Fruit fly (Drosophila melanogaster): ENCODE measurements around the gene Cpr11B.

Gene Cpr11B

DNA sequence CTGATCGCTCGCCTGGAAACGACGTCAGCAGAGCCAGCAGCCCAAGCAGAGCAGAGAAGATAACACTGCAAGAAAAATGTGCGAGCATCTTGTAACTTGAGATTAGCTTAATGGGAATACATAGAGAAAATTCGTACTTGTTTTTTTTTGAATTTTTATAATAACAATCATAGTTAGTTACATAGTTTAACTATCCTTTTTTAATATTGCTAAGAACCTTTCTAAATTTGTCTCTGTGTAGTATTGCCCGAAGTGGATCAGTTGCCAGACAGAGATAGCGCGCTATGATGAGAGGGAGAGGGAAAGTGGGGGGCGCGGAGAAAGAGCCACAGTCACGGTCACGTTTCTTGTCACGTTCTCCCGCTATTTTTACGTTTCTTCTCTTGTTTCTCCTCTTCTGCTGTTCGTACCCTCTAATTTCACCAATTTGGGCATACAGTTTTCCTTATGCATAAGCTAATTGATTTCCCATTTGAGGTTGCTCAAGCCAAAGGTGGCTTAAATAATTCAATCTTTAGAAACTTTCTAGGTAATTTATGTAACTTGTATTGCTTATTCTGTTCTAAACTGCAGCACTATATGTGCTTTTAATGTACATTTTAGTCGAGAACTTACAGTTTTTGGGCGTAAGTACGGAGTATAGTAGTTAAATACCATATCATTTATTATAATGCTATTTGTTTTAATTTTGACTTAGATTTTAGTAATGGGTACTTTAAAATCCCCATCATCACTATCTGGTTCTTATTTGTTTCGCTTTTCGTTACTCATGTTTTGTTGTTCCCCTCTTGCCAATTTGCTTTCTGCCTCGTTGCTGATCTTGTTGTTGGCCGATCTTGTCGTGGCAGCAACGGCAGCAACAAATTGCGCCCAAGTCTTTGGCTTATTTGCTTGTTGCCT lies 41.9 kb upstream of the Cpr11B start (continued):
- TF ChIP-seq esn (GFP tag; optimal IDR thresholded peaks at IDR 0.05) (peak; percentile 96), Sox15 (GFP tag; optimal IDR thresholded peaks at IDR 0.05) (peak; percentile 80), Sox102F (GFP tag; optimal IDR thresholded peaks at IDR 0.05) (peak; percentile 91), CG8319 (GFP tag; optimal IDR thresholded peaks at IDR 0.05) (peak; percentile 86), pdm3 (GFP tag; optimal IDR thresholded peaks at IDR 0.05) (peak; percentile 91), Ets21C (GFP tag; optimal IDR thresholded peaks at IDR 0.05) (peak; percentile 86), dac (GFP tag; optimal IDR thresholded peaks at IDR 0.05) (peak; percentile 43), CG1621 (tag; optimal IDR thresholded peaks at IDR 0.05) (peak; percentile 82), Met (GFP tag; optimal IDR thresholded peaks at IDR 0.05) (peak; percentile 95), topi (GFP tag; optimal IDR thresholded peaks at IDR 0.05) (peak; percentile 94), Hr38 (GFP tag; optimal IDR thresholded peaks at IDR 0.05) (no peak), Ets96B (tag; optimal IDR thresholded peaks at IDR 0.05) (peak; percentile 60), Eip78C (GFP tag) (peak; percentile 97), CG6163 (GFP tag; IDR thresholded peaks at IDR 0.05) (peak; percentile 94), fd85E (GFP tag; optimal IDR thresholded peaks at IDR 0.05) (peak; percentile 70), CG4318 (GFP tag; optimal IDR thresholded peaks at IDR 0.05) (peak; percentile 69)

DNA sequence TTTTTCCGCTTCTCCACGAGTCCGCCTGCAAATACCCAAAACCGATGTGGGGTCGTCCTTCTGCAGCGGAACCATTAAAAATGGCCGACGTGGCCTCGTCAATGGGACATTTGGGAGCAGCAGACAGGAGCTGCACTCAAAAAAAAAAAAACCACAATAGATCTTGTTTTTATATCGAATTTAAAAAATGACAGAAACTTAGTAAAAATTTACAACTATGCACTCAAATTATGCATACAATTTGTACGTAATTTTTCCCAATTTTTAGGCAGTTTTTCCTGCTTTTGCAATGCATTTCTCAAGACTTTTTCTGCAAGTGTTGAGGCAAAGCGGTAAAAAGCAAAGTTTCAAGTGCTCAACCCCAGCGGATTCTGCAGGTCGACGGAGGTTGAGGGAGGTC lies 19.4 kb upstream of the Cpr11B start:
- TF ChIP-seq CG4318 (GFP tag; optimal IDR thresholded peaks at IDR 0.05) (no peak), Eip78C (GFP tag) (peak; percentile 72), fd85E (GFP tag; optimal IDR thresholded peaks at IDR 0.05) (no peak), Sox15 (GFP tag; optimal IDR thresholded peaks at IDR 0.05) (no peak), Sox14 (GFP tag; optimal IDR thresholded peaks at IDR 0.05) (no peak), Ets21C (GFP tag; optimal IDR thresholded peaks at IDR 0.05) (no peak), CG3919 (GFP tag; optimal IDR thresholded peaks at IDR 0.05) (peak; percentile 19), CG6808 (GFP tag; optimal IDR thresholded peaks at IDR 0.05) (no peak), dsx (GFP tag; optimal IDR thresholded peaks at IDR 0.05; ENCODE audit: poor library complexity, severe bottlenecking) (no peak), CG11294 (GFP tag; IDR thresholded peaks at IDR 0.05) (no peak), CG8119 (GFP tag; IDR thresholded peaks at IDR 0.05) (no peak), Eip93F (GFP tag; optimal IDR thresholded peaks at IDR 0.05) (no peak), topi (GFP tag; optimal IDR thresholded peaks at IDR 0.05) (peak; percentile 28), net (GFP tag; optimal IDR thresholded peaks at IDR 0.05) (no peak), vri (GFP tag; optimal IDR thresholded peaks at IDR 0.05) (no peak), CG11762 (GFP tag; optimal IDR thresholded peaks at IDR 0.05; ENCODE audit: insufficient read depth) (no peak), lz (GFP tag; optimal IDR thresholded peaks at IDR 0.05) (no peak), CG1621 (tag; optimal IDR thresholded peaks at IDR 0.05) (no peak), pdm3 (GFP tag; optimal IDR thresholded peaks at IDR 0.05) (peak; percentile 22), Met (GFP tag; optimal IDR thresholded peaks at IDR 0.05) (peak; percentile 38), Hr39 (GFP tag; optimal IDR thresholded peaks at IDR 0.05) (peak; percentile 34), Sox102F (GFP tag; optimal IDR thresholded peaks at IDR 0.05) (peak; percentile 4), OdsH (GFP tag; optimal IDR thresholded peaks at IDR 0.05) (peak; percentile 23), CG31627 (GFP tag; optimal IDR thresholded peaks at IDR 0.05) (peak; percentile 37), Smox (GFP tag; optimal IDR thresholded peaks at IDR 0.05) (peak; percentile 41), dac (GFP tag; optimal IDR thresholded peaks at IDR 0.05) (no peak), esn (GFP tag; optimal IDR thresholded peaks at IDR 0.05) (peak; percentile 46), CG11902 (GFP tag; optimal IDR thresholded peaks at IDR 0.05) (no peak), CG34406 (GFP tag; optimal IDR thresholded peaks at IDR 0.05) (no peak), CG8319 (GFP tag; optimal IDR thresholded peaks at IDR 0.05) (no peak), CG16779 (tag; optimal IDR thresholded peaks at IDR 0.05) (no peak), CG7368 (GFP tag; optimal IDR thresholded peaks at IDR 0.05) (no peak), ss (GFP tag; optimal IDR thresholded peaks at IDR 0.05) (peak in 1 of 2 experiments; percentile 3), CG10631 (GFP tag; optimal IDR thresholded peaks at IDR 0.05) (no peak), CG6163 (GFP tag; IDR thresholded peaks at IDR 0.05) (no peak), CG6854 (GFP tag; optimal IDR thresholded peaks at IDR 0.05) (no peak), eg (GFP tag; IDR thresholded peaks at IDR 0.05) (no peak), CG15336 (GFP tag; IDR thresholded peaks at IDR 0.05) (no peak), CG8632 (GFP tag; optimal IDR thresholded peaks at IDR 0.05) (no peak), fkh (GFP tag; optimal IDR thresholded peaks at IDR 0.05) (no peak), CG6792 (GFP tag; optimal IDR thresholded peaks at IDR 0.05) (peak; percentile 19), cyc (GFP tag; optimal IDR thresholded peaks at IDR 0.05) (peak; percentile 21), salr (GFP tag; optimal IDR thresholded peaks at IDR 0.05) (no peak), Ets96B (tag; optimal IDR thresholded peaks at IDR 0.05) (peak; percentile 12), Blimp-1 (GFP tag; optimal IDR thresholded peaks at IDR 0.05) (no peak)

All from whole organism, prepupa.